Fruit fly (Drosophila melanogaster): ENCODE results near the gene CG7768.

CG7768 gene

DNA sequence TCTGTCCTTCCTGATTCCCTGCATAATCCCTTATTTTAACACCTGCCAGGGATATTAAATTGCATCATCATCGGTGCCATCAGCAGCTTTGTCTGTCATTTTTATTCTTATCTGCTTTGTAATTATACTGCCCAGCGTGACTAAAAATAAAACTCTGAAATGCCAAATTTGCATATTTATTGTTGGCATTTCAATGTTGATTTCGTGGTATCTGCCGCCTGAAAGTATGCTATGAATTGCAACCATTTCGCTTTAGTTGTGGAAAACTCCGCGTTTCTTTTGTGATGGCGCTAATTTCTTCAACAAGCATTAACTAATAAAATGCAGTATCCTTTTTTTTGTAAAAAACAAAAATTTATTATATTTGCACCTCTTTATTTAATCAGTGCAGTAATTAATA, 17.8 kb downstream of the CG7768 start, which contains the start of gene CG34244:
TSS of gene CG34244 (minus strand) at position 122 of the 400 bp plus-strand sequence.
- TF ChIP-seq cic (GFP tag; optimal IDR thresholded peaks at IDR 0.05) (no peak), bab1 (GFP tag; optimal IDR thresholded peaks at IDR 0.05) (peak; percentile 5), tj (GFP tag; optimal IDR thresholded peaks at IDR 0.05) (peak; percentile 71), CG7045 (GFP tag; optimal IDR thresholded peaks at IDR 0.05) (no peak)

dm6 chr3L:14236335-14236734, 18.3 kb downstream of the CG7768 start, which contains the start of gene CG7906:
TSS of gene CG7906 (plus strand) at chr3L:14236635.
- TF ChIP-seq CG7045 (GFP tag; optimal IDR thresholded peaks at IDR 0.05) (no peak), bab1 (GFP tag; optimal IDR thresholded peaks at IDR 0.05) (no peak), CG12768 (GFP tag; optimal IDR thresholded peaks at IDR 0.05) (no peak), Mnt (GFP tag; optimal IDR thresholded peaks at IDR 0.05) (no peak), cic (GFP tag; optimal IDR thresholded peaks at IDR 0.05) (no peak), kay (GFP tag; ENCODE audit: borderline replicate concordance) (no peak), CG14711 (tag; optimal IDR thresholded peaks at IDR 0.05) (no peak), cnc (optimal IDR thresholded peaks at IDR 0.05) (no peak)

dm6 chr3L:14239325-14239724, 21.3 kb downstream of the CG7768 start:
- TF ChIP-seq Crg-1 (GFP tag; optimal IDR thresholded peaks at IDR 0.05): no peak
- TF ChIP-seq CG11617 (GFP tag; optimal IDR thresholded peaks at IDR 0.05): no peak
- TF ChIP-seq kay (GFP tag; ENCODE audit: borderline replicate concordance): no peak
- no peak for TF ChIP-seq CG7101 (tag; optimal IDR thresholded peaks at IDR 0.05)
- no peak for TF ChIP-seq CG1620 (GFP tag; optimal IDR thresholded peaks at IDR 0.05)
- TF ChIP-seq bab1 (GFP tag; optimal IDR thresholded peaks at IDR 0.05): no peak
- TF ChIP-seq CG5204 (GFP tag; optimal IDR thresholded peaks at IDR 0.05): no peak
- no peak for TF ChIP-seq CG14711 (tag; optimal IDR thresholded peaks at IDR 0.05)
- no peak for TF ChIP-seq CG33017 (tag; optimal IDR thresholded peaks at IDR 0.05)
- no peak for TF ChIP-seq Hr96 (GFP tag; optimal IDR thresholded peaks at IDR 0.05)

dm6 chr3L:14241065-14241464, 23.1 kb downstream of the CG7768 start:
- TF ChIP-seq CG5204 (GFP tag; optimal IDR thresholded peaks at IDR 0.05): no peak
- no peak for TF ChIP-seq tj (GFP tag; optimal IDR thresholded peaks at IDR 0.05)
- no peak for TF ChIP-seq CG1620 (GFP tag; optimal IDR thresholded peaks at IDR 0.05)
- TF ChIP-seq kay (GFP tag; ENCODE audit: borderline replicate concordance): no peak
- no peak for TF ChIP-seq Hr96 (GFP tag; optimal IDR thresholded peaks at IDR 0.05)
- no peak for TF ChIP-seq CG33017 (tag; optimal IDR thresholded peaks at IDR 0.05)

dm6 chr3L:14253455-14253854, 35.5 kb downstream of the CG7768 start:
- TF ChIP-seq CG1620 (GFP tag; optimal IDR thresholded peaks at IDR 0.05) (no peak), Hr96 (GFP tag; optimal IDR thresholded peaks at IDR 0.05) (no peak), cnc (optimal IDR thresholded peaks at IDR 0.05) (no peak), Clk (GFP tag; optimal IDR thresholded peaks at IDR 0.05) (no peak), pad (GFP tag; optimal IDR thresholded peaks at IDR 0.05) (no peak), Mnt (GFP tag; optimal IDR thresholded peaks at IDR 0.05) (no peak), CG12768 (GFP tag; optimal IDR thresholded peaks at IDR 0.05) (no peak), CG5204 (GFP tag; optimal IDR thresholded peaks at IDR 0.05) (no peak), CG14711 (tag; optimal IDR thresholded peaks at IDR 0.05) (no peak), cic (GFP tag; optimal IDR thresholded peaks at IDR 0.05) (no peak), CG33017 (tag; optimal IDR thresholded peaks at IDR 0.05) (no peak), kay (GFP tag; ENCODE audit: borderline replicate concordance) (no peak)

DNA sequence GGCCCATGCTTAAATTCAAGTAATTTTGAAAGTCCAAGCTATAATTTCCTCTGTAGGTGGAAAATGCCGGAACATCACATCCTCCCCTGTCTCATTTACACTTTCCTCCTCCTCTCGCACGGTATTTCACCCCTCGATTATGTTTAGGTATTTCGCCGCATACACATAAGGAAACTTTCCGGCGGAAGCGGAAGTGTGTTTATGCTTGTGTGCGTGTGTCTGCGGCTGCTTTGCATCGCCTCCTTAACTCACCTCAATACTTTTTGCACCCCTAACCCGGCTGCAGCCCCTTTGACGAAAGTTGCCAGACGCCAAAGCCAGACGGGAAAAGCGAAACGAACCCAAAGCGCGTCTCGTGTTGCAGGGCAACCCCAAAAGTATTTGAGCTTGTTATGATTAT, 44.8 kb downstream of the CG7768 start:
- TF ChIP-seq Hr96 (GFP tag; optimal IDR thresholded peaks at IDR 0.05) (no peak), CG14711 (tag; optimal IDR thresholded peaks at IDR 0.05) (no peak), cnc (optimal IDR thresholded peaks at IDR 0.05) (no peak), tj (GFP tag; optimal IDR thresholded peaks at IDR 0.05) (no peak), Clk (GFP tag; optimal IDR thresholded peaks at IDR 0.05) (no peak), CG11617 (GFP tag; optimal IDR thresholded peaks at IDR 0.05) (no peak), ovo (GFP tag; optimal IDR thresholded peaks at IDR 0.05) (no peak), Crg-1 (GFP tag; optimal IDR thresholded peaks at IDR 0.05) (no peak), toe (GFP tag; optimal IDR thresholded peaks at IDR 0.05) (no peak), kay (GFP tag; ENCODE audit: borderline replicate concordance) (no peak), CG5204 (GFP tag; optimal IDR thresholded peaks at IDR 0.05) (no peak), CG7101 (tag; optimal IDR thresholded peaks at IDR 0.05) (no peak)

Data from whole organism, adult.